Fruit fly (Drosophila melanogaster): ENCODE measurements around the gene CG14089.

CG14089 gene

dm6 chr3L:19288395-19288969 is 7.9 kb upstream of the CG14089 start:
- TF ChIP-seq CG15479 (GFP tag; optimal IDR thresholded peaks at IDR 0.05), result peak; percentile 67
- peak; percentile 37 for TF ChIP-seq sens (GFP tag)
- no peak for TF ChIP-seq phol (tag; optimal IDR thresholded peaks at IDR 0.05)
- TF ChIP-seq Myb (GFP tag; optimal IDR thresholded peaks at IDR 0.05), result no peak
- TF ChIP-seq CG1233 (GFP tag; optimal IDR thresholded peaks at IDR 0.05), result no peak
- TF ChIP-seq Six4 (GFP tag; optimal IDR thresholded peaks at IDR 0.05), result no peak
- TF ChIP-seq slbo (GFP tag; IDR thresholded peaks at IDR 0.05), result no peak

dm6 chr3L:19280283-19280682 is 317 bp downstream of the CG14089 start:
- TF ChIP-seq CG32532 (GFP tag; IDR thresholded peaks at IDR 0.05) (0 out of 2 replicates have a peak, but pooled peaks have one; percentile 23), CG3726 (GFP tag; IDR thresholded peaks at IDR 0.05) (peak; percentile 49; the same call in 1 of the 3 replicates), Hr39 (optimal IDR thresholded peaks at IDR 0.05) (peak; percentile 57), mirr (GFP tag; optimal IDR thresholded peaks at IDR 0.05) (no peak)

dm6 chr3L:19275491-19275890 is 5.1 kb downstream of the CG14089 start, which contains the start of gene CG14086:
CG14086 (plus strand) TSS chr3L:19275791.
- no peak for TF ChIP-seq twi (tag; optimal IDR thresholded peaks at IDR 0.05)
- TF ChIP-seq Deaf1 (tag; optimal IDR thresholded peaks at IDR 0.05), result no peak
- TF ChIP-seq CG16813 (GFP tag; IDR thresholded peaks at IDR 0.05; ENCODE audit: partially characterized antibody), result no peak
- no peak for TF ChIP-seq Side (GFP tag; optimal IDR thresholded peaks at IDR 0.05)
- TF ChIP-seq unc-4 (GFP tag; IDR thresholded peaks at IDR 0.05; ENCODE audit: partially characterized antibody), result no peak
- TF ChIP-seq CG10274 (GFP tag; optimal IDR thresholded peaks at IDR 0.05), result no peak
- TF ChIP-seq seq (GFP tag; IDR thresholded peaks at IDR 0.05), result no peak
- TF ChIP-seq oc (tag; optimal IDR thresholded peaks at IDR 0.05), result no peak
- no peak for TF ChIP-seq sim (GFP tag; IDR thresholded peaks at IDR 0.05)
- TF ChIP-seq pb (GFP tag; optimal IDR thresholded peaks at IDR 0.05), result no peak
- no peak for TF ChIP-seq gro (GFP tag; optimal IDR thresholded peaks at IDR 0.05)
- TF ChIP-seq Bteb2 (GFP tag; optimal IDR thresholded peaks at IDR 0.05), result no peak
- no peak for TF ChIP-seq Mes4 (GFP tag; optimal IDR thresholded peaks at IDR 0.05)
- no peak for TF ChIP-seq pnt (GFP tag; optimal IDR thresholded peaks at IDR 0.05)
- TF ChIP-seq org-1 (GFP tag; optimal IDR thresholded peaks at IDR 0.05), result no peak

- no peak for TF ChIP-seq az2 (GFP tag; optimal IDR thresholded peaks at IDR 0.05)
Measured at dm6 chr3L:19270542-19270941, 10.1 kb downstream of the CG14089 start, which contains the start of gene CG14088. CG14088 (minus strand) TSS chr3L:19270642.

- 0 out of 3 replicates have a peak, but pooled peaks have one; percentile 30 for TF ChIP-seq Opbp (GFP tag; IDR thresholded peaks at IDR 0.05; ENCODE audit: partially characterized antibody)
- peak; percentile 82 for TF ChIP-seq exex (tag; optimal IDR thresholded peaks at IDR 0.05)
- peak; percentile 92; the same call in 3 of the 4 replicates for TF ChIP-seq chinmo (GFP tag; IDR thresholded peaks at IDR 0.05; ENCODE audit: partially characterized antibody)
- no peak for TF ChIP-seq gem (tag; optimal IDR thresholded peaks at IDR 0.05)
- TF ChIP-seq GATAe (GFP tag; conservative IDR thresholded peaks at IDR 0.05), result peak; percentile 95
- no peak for TF ChIP-seq zf30C (GFP tag; optimal IDR thresholded peaks at IDR 0.05)
- peak; percentile 99 for TF ChIP-seq CG8281 (tag; optimal IDR thresholded peaks at IDR 0.05)
- no peak for TF ChIP-seq ATbp (GFP tag; optimal IDR thresholded peaks at IDR 0.05)
- peak; percentile 72 for TF ChIP-seq CG10543 (GFP tag; optimal IDR thresholded peaks at IDR 0.05)
- TF ChIP-seq Jarid2 (GFP tag; optimal IDR thresholded peaks at IDR 0.05), result peak; percentile 65
- TF ChIP-seq Rfx (GFP tag; IDR thresholded peaks at IDR 0.05), result peak; percentile 21; the same call in 1 of the 2 replicates
- peak; percentile 98 for TF ChIP-seq CG15601 (tag; optimal IDR thresholded peaks at IDR 0.05)
- peak; percentile 36 for TF ChIP-seq ftz-f1 (GFP tag; optimal IDR thresholded peaks at IDR 0.05)
- peak; percentile 31 for TF ChIP-seq CG15514 (GFP tag; optimal IDR thresholded peaks at IDR 0.05)
- 0 out of 3 replicates have a peak, but pooled peaks have one; percentile 37 for TF ChIP-seq gce (GFP tag; IDR thresholded peaks at IDR 0.05)
- TF ChIP-seq crol (GFP tag; IDR thresholded peaks at IDR 0.05), result peak; percentile 99
- TF ChIP-seq Max (GFP tag; optimal IDR thresholded peaks at IDR 0.05), result peak; percentile 34
Measured at dm6 chr3L:19268720-19269401, 11.7 kb downstream of the CG14089 start, which contains the start of the genes Aldh7A1 and CG14085. Aldh7A1 (minus strand) TSS chr3L:19268913. CG14085 (plus strand) TSS chr3L:19269351.
